Worm (Caenorhabditis elegans) whole organism, early embryonic: ENCODE results near the gene sna-2.

Experiments used
- F13C5.2 ChIP-seq: sonication (generic microtip); optimal IDR thresholded peaks from 2 replicates; lab custom pipeline; 2017; ENCODE audit warnings: mild to moderate bottlenecking, missing genetic modification characterization, inconsistent platforms, missing compliant biosample characterization
- aly-1 ChIP-seq: sonication (generic microtip); optimal IDR thresholded peaks from 2 replicates; lab custom pipeline; 2016; ENCODE audit warnings: missing genetic modification characterization, missing compliant biosample characterization
- ceh-36 ChIP-seq: sonication (generic microtip); optimal IDR thresholded peaks from 2 replicates; lab custom pipeline; 2016; ENCODE audit warnings: missing genetic modification characterization, inconsistent platforms, missing compliant biosample characterization
- ets-7 ChIP-seq: sonication (generic microtip); optimal IDR thresholded peaks from 2 replicates; lab custom pipeline; 2016; ENCODE audit warnings: missing genotype, missing genetic modification characterization, missing compliant biosample characterization
- flt-1 ChIP-seq: fragments of 200-800 bp; sonication (Bioruptor generic); IDR thresholded peaks from 2 replicates; pipeline ENCODE4 v1.3.6; 2022; ENCODE audit warnings: missing genetic modification characterization, missing compliant biosample characterization
- hmbx-1 ChIP-seq: sonication (generic microtip); optimal IDR thresholded peaks from 2 replicates; lab custom pipeline; 2016; ENCODE audit warnings: mild to moderate bottlenecking, missing genetic modification characterization, missing compliant biosample characterization
- hmg-4 ChIP-seq: fragments of 200-800 bp; sonication (Bioruptor generic); optimal IDR thresholded peaks from 2 replicates; lab custom pipeline; 2018; ENCODE audit warnings: mild to moderate bottlenecking, missing genetic modification characterization, missing compliant biosample characterization
- hnd-1 ChIP-seq: sonication (generic microtip); optimal IDR thresholded peaks from 2 replicates; lab custom pipeline; 2016; ENCODE audit warnings: missing genetic modification characterization, missing compliant biosample characterization
- pes-1 ChIP-seq: fragments of 200-800 bp; sonication (Bioruptor generic); IDR thresholded peaks from 2 replicates; pipeline ENCODE4 v1.3.6; 2022; ENCODE audit warnings: missing genetic modification reagents, missing genetic modification characterization, missing compliant biosample characterization
- sea-1 ChIP-seq: fragments of 200-800 bp; sonication (Bioruptor generic); conservative IDR thresholded peaks from 2 replicates; pipeline ENCODE4 v1.3.6; 2022; ENCODE audit warnings: missing genetic modification characterization, missing compliant biosample characterization
- tbx-11 ChIP-seq: fragments of 200-800 bp; sonication (Bioruptor generic); IDR thresholded peaks from 2 replicates; pipeline ENCODE4 v1.3.6; 2022; ENCODE audit warnings: missing genetic modification characterization, missing compliant biosample characterization
- tbx-37 ChIP-seq: fragments of 200-800 bp; sonication (Bioruptor generic); conservative IDR thresholded peaks from 2 replicates; pipeline ENCODE4 v1.3.6; 2022; ENCODE audit warnings: missing genetic modification reagents, missing genetic modification characterization, missing compliant biosample characterization
- tra-4 ChIP-seq: sonication (generic microtip); optimal IDR thresholded peaks from 2 replicates; lab custom pipeline; 2017; ENCODE audit warnings: missing genetic modification characterization, missing compliant biosample characterization

sna-2 gene

DNA sequence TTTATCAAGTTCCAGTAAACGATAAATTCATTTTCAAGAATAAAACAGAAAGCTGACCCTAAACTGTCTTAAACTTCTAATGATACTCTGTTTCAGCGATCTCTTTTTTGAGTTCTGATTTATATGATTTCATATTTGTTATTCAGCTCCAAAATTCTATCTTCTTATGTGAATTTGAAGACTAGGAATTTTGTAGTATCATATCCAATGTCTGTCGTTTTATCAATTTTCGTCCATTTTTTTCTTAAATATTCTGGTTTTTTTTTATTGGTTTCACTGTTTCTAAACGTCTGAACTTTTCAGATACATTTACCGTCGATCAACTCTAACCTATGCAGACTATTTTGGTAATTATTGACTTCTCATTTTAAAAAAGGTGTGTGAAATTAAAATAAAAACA is 52.5 kb downstream of the sna-2 start, which contains the start of the genes nhr-138 and C28D4.18:
Gene nhr-138, plus strand, starts transcription at position 304 of the 400 bp plus-strand sequence.
Gene C28D4.18, plus strand, starts transcription at position 333 of the 400 bp plus-strand sequence.
- TF ChIP-seq tbx-11 (GFP tag; lab: Robert Waterston, UW), result no peak
- no peak for TF ChIP-seq tra-4 (tag; lab: Kevin White, UChicago)
- TF ChIP-seq ets-7 (tag; lab: Kevin White, UChicago), result no peak
- TF ChIP-seq hmg-4, result no peak
- TF ChIP-seq aly-1 (tag; lab: Kevin White, UChicago), result no peak
- TF ChIP-seq pes-1 (GFP tag; lab: Robert Waterston, UW), result no peak
- no peak for TF ChIP-seq hmbx-1 (tag; lab: Kevin White, UChicago)
- TF ChIP-seq F13C5.2, result no peak
- no peak for TF ChIP-seq ceh-36
- TF ChIP-seq sea-1 (GFP tag; lab: Robert Waterston, UW), result no peak
- no peak for TF ChIP-seq hnd-1
- no peak for TF ChIP-seq flt-1
- no peak for TF ChIP-seq tbx-37
